Worm (Caenorhabditis elegans) whole organism, L4/young adult: Measurements from ENCODE around the gene Y54F10BM.20.

Source experiments
- W03F9.2 ChIP-seq: fragments of 150-350 bp; optimal IDR thresholded peaks from 2 replicates; lab custom pipeline; 2014; ENCODE audit warnings: missing biosample characterization, missing genetic modification characterization
- him-1 ChIP-seq: sonication (generic microtip); optimal IDR thresholded peaks from 2 replicates; lab custom pipeline; 2016; ENCODE audit warnings: missing genotype, missing genetic modification reagents, missing genetic modification characterization, missing compliant biosample characterization

DNA sequence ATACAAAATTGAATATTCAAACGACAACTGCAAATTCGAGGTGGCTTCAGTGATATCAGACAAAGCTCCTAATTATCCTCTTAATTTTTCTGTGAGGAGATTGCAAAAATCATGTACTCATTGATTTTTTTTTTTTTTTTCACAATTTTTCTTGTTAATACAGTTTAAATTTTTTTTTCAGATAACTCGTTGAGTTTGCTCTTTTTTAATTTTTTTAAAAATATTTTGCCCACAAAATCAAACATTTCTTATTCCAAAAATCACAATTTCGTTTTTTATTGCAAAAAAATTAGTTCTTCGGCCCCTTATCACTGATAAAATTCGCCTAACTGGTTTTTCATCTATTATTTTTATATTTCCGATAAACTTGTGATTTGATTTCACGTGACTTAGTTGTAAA is 31.2 kb upstream of the Y54F10BM.20 start, which contains the start of gene Y54F10BM.21:
- TF ChIP-seq him-1 (no peak), W03F9.2 (tag; lab: Kevin White, UChicago) (no peak)
